Worm (Caenorhabditis elegans) whole organism, young adult: ENCODE measurements around the gene ZK1248.4.

ENCODE experiments used
- B0019.2 ChIP-seq: fragments of 200-800 bp; sonication (Bioruptor generic); conservative IDR thresholded peaks from 2 replicates; pipeline ENCODE4 v1.3.6; 2022; ENCODE audit warnings: missing genetic modification reagents, missing genetic modification characterization, missing compliant biosample characterization
- B0035.1 ChIP-seq: sonication (generic microtip); optimal IDR thresholded peaks from 2 replicates; lab custom pipeline; 2016; ENCODE audit warnings: missing genetic modification characterization, mild to moderate bottlenecking, missing compliant biosample characterization, missing genotype, missing genetic modification reagents
- D2030.7 ChIP-seq: fragments of 200-800 bp; sonication (Bioruptor generic); IDR thresholded peaks from 2 replicates; pipeline ENCODE4 v1.3.6; 2022; ENCODE audit warnings: missing genetic modification reagents, missing genetic modification characterization, missing compliant biosample characterization
- F10E7.11 ChIP-seq: sonication (generic microtip); optimal IDR thresholded peaks from 2 replicates; lab custom pipeline; 2017; ENCODE audit warnings: mild to moderate bottlenecking, missing genetic modification characterization, moderate library complexity, missing compliant biosample characterization
- F23B12.7 ChIP-seq: sonication (generic microtip); optimal IDR thresholded peaks from 2 replicates; lab custom pipeline; 2017; ENCODE audit warnings: missing genetic modification characterization, mild to moderate bottlenecking, missing compliant biosample characterization, antibody characterized with exemption, moderate library complexity; ENCODE audit not compliant: insufficient read depth
- F37B4.10 ChIP-seq: fragments of 200-800 bp; sonication (Bioruptor generic); IDR thresholded peaks from 2 replicates; pipeline ENCODE4 v1.3.6; 2022; ENCODE audit warnings: missing genetic modification characterization, missing compliant biosample characterization
- F49E8.2 ChIP-seq: sonication (generic microtip); optimal IDR thresholded peaks from 3 replicates; lab custom pipeline; 2017; ENCODE audit warnings: missing genetic modification characterization, mild to moderate bottlenecking, missing compliant biosample characterization, antibody characterized with exemption, moderate library complexity; ENCODE audit not compliant: insufficient read depth
- F52B5.7 ChIP-seq: sonication (generic microtip); optimal IDR thresholded peaks from 2 replicates; lab custom pipeline; 2016; ENCODE audit warnings: mild to moderate bottlenecking, missing genetic modification characterization, missing compliant biosample characterization
- Y53G8AR.9 ChIP-seq: fragments of 200-800 bp; sonication (Bioruptor generic); conservative IDR thresholded peaks from 2 replicates; pipeline ENCODE4 v1.3.6; 2022; ENCODE audit warnings: missing genetic modification reagents, missing genetic modification characterization, missing compliant biosample characterization
- Y95B8A.8 ChIP-seq: fragments of 200-800 bp; sonication (Bioruptor generic); IDR thresholded peaks from 2 replicates; pipeline ENCODE4 v1.3.6; 2022; ENCODE audit warnings: missing genetic modification reagents, missing genetic modification characterization, missing compliant biosample characterization
- ZK185.1 ChIP-seq: sonication (generic microtip); optimal IDR thresholded peaks from 2 replicates; lab custom pipeline; 2016; ENCODE audit warnings: mild to moderate bottlenecking, missing genetic modification characterization, missing compliant biosample characterization; ENCODE audit not compliant: poor library complexity, severe bottlenecking
- aptf-2 ChIP-seq: fragments of 200-800 bp; sonication (Bioruptor generic); conservative IDR thresholded peaks from 2 replicates; pipeline ENCODE4 v1.3.6; 2022; ENCODE audit warnings: missing genetic modification reagents, missing genetic modification characterization, missing compliant biosample characterization
- atf-7 ChIP-seq: sonication (generic microtip); optimal IDR thresholded peaks from 2 replicates; lab custom pipeline; 2017; ENCODE audit warnings: mild to moderate bottlenecking, missing genetic modification characterization, missing compliant biosample characterization
- ceh-100 ChIP-seq: fragments of 200-800 bp; sonication (Bioruptor generic); IDR thresholded peaks from 2 replicates; pipeline ENCODE4 v1.3.6; 2022; ENCODE audit warnings: missing genetic modification reagents, missing genetic modification characterization, missing compliant biosample characterization
- ceh-40 ChIP-seq: fragments of 200-800 bp; sonication (Bioruptor generic); IDR thresholded peaks from 2 replicates; pipeline ENCODE4 v1.3.6; 2022; ENCODE audit warnings: missing genetic modification characterization, missing compliant biosample characterization
- ceh-58 ChIP-seq: fragments of 200-800 bp; sonication (Bioruptor generic); IDR thresholded peaks from 2 replicates; pipeline ENCODE4 v1.3.6; 2022; ENCODE audit warnings: missing genetic modification characterization, missing compliant biosample characterization
- dox-1 ChIP-seq: fragments of 200-800 bp; sonication (Bioruptor generic); IDR thresholded peaks from 2 replicates; pipeline ENCODE4 v1.3.6; 2022; ENCODE audit warnings: missing genetic modification reagents, missing genetic modification characterization, missing compliant biosample characterization
- egrh-3 ChIP-seq: fragments of 200-800 bp; sonication (Bioruptor generic); IDR thresholded peaks from 2 replicates; pipeline ENCODE4 v1.3.6; 2022; ENCODE audit warnings: missing genetic modification reagents, missing genetic modification characterization, missing compliant biosample characterization
- fkh-3 ChIP-seq: sonication (generic microtip); optimal IDR thresholded peaks from 2 replicates; lab custom pipeline; 2016; ENCODE audit warnings: mild to moderate bottlenecking, missing genetic modification characterization, missing compliant biosample characterization
- gei-17 ChIP-seq: fragments of 200-800 bp; sonication (Bioruptor generic); optimal IDR thresholded peaks from 2 replicates; lab custom pipeline; 2018; ENCODE audit warnings: mild to moderate bottlenecking, missing genetic modification characterization, missing compliant biosample characterization
- hlh-12 ChIP-seq: sonication (generic microtip); optimal IDR thresholded peaks from 2 replicates; lab custom pipeline; 2016; ENCODE audit warnings: missing genetic modification characterization, missing compliant biosample characterization
- hlh-26 ChIP-seq: fragments of 200-800 bp; sonication (Bioruptor generic); conservative IDR thresholded peaks from 2 replicates; pipeline ENCODE4 v1.3.6; 2022; ENCODE audit warnings: missing genetic modification reagents, missing genetic modification characterization, missing compliant biosample characterization
- hmg-1.2 ChIP-seq: fragments of 200-800 bp; sonication (Bioruptor generic); IDR thresholded peaks from 2 replicates; pipeline ENCODE4 v1.3.6; 2022; ENCODE audit warnings: missing genetic modification reagents, missing genetic modification characterization, missing compliant biosample characterization
- hsf-1 ChIP-seq: fragments of 200-800 bp; sonication (Bioruptor generic); IDR thresholded peaks from 2 replicates; pipeline ENCODE4 v1.3.6; 2022; ENCODE audit warnings: missing genetic modification reagents, missing genetic modification characterization, missing compliant biosample characterization
- lin-54 ChIP-seq: fragments of 200-800 bp; sonication (Bioruptor generic); optimal IDR thresholded peaks from 2 replicates; lab custom pipeline; 2018; ENCODE audit warnings: mild to moderate bottlenecking, missing genetic modification characterization, missing compliant biosample characterization
- lsl-1 ChIP-seq: fragments of 200-800 bp; sonication (Bioruptor generic); optimal IDR thresholded peaks from 2 replicates; lab custom pipeline; 2018; ENCODE audit warnings: mild to moderate bottlenecking, missing genetic modification characterization, moderate library complexity, missing compliant biosample characterization
- lsy-27 ChIP-seq: sonication (generic microtip); optimal IDR thresholded peaks from 2 replicates; lab custom pipeline; 2017; ENCODE audit warnings: missing genetic modification characterization, mild to moderate bottlenecking, missing compliant biosample characterization, antibody characterized with exemption, missing genotype, borderline replicate concordance; ENCODE audit not compliant: insufficient read depth
- madf-10 ChIP-seq: sonication (generic microtip); optimal IDR thresholded peaks from 2 replicates; lab custom pipeline; 2016; ENCODE audit warnings: mild to moderate bottlenecking, missing genetic modification characterization, missing compliant biosample characterization
- mcd-1 ChIP-seq: fragments of 200-800 bp; sonication (Bioruptor generic); IDR thresholded peaks from 2 replicates; pipeline ENCODE4 v1.3.6; 2022; ENCODE audit warnings: missing genetic modification reagents, missing genetic modification characterization, missing compliant biosample characterization
- mxl-1 ChIP-seq: sonication (generic microtip); optimal IDR thresholded peaks from 2 replicates; lab custom pipeline; 2016; ENCODE audit warnings: missing genetic modification characterization, missing compliant biosample characterization
- nfya-2 ChIP-seq: fragments of 200-800 bp; sonication (Bioruptor generic); IDR thresholded peaks from 2 replicates; pipeline ENCODE4 v1.3.6; 2022; ENCODE audit warnings: missing genetic modification reagents, missing genetic modification characterization, missing compliant biosample characterization
- nhr-27 ChIP-seq: fragments of 200-800 bp; sonication (Bioruptor generic); optimal IDR thresholded peaks from 2 replicates; lab custom pipeline; 2018; ENCODE audit warnings: mild to moderate bottlenecking, missing genetic modification characterization, moderate library complexity, missing compliant biosample characterization
- nhr-90 ChIP-seq: sonication (generic microtip); optimal IDR thresholded peaks from 2 replicates; lab custom pipeline; 2016; ENCODE audit warnings: missing genotype, mild to moderate bottlenecking, missing genetic modification characterization, missing compliant biosample characterization
- pbrm-1 ChIP-seq: fragments of 200-800 bp; sonication (Bioruptor generic); IDR thresholded peaks from 2 replicates; pipeline ENCODE4 v1.3.6; 2022; ENCODE audit warnings: missing genetic modification reagents, missing genetic modification characterization, missing compliant biosample characterization
- pha-4 ChIP-seq: fragments of 150-350 bp; sonication (generic microtip); optimal IDR thresholded peaks from 2 replicates; lab custom pipeline; 2014; ENCODE audit warnings: missing biosample characterization, missing genetic modification reagents, missing genetic modification characterization
- rec-8 ChIP-seq, 2 experiments: sonication (generic microtip); optimal IDR thresholded peaks; 2 replicates each; lab custom pipeline; 2016; ENCODE audit warnings: mild to moderate bottlenecking in 2 of 2, missing genetic modification characterization in 2 of 2, missing genetic modification reagents in 2 of 2, missing genotype in 2 of 2, missing biosample characterization in 1 of 2, missing compliant biosample characterization in 1 of 2, moderate library complexity in 1 of 2
- repo-1 ChIP-seq: sonication (generic microtip); optimal IDR thresholded peaks from 2 replicates; lab custom pipeline; 2017; ENCODE audit warnings: mild to moderate bottlenecking, missing genetic modification characterization, missing compliant biosample characterization
- rpc-1 ChIP-seq, 2 experiments: fragments of 150-350 bp in 1 of 2; sonication (generic microtip) in 1 of 2; optimal IDR thresholded peaks; 2 replicates each; lab custom pipeline; 2014 to 2018; ENCODE audit warnings: missing biosample characterization in 1 of 2, missing genetic modification characterization in 1 of 2, missing genetic modification reagents in 1 of 2, missing genotype in 1 of 2
- snpc-1.1 ChIP-seq: sonication (generic microtip); optimal IDR thresholded peaks from 2 replicates; lab custom pipeline; 2017; ENCODE audit warnings: missing genetic modification characterization, mild to moderate bottlenecking, missing compliant biosample characterization, antibody characterized with exemption, moderate library complexity, missing genotype, missing genetic modification reagents; ENCODE audit not compliant: insufficient read depth
- tbx-9 ChIP-seq: sonication (generic microtip); optimal IDR thresholded peaks from 2 replicates; lab custom pipeline; 2016; ENCODE audit warnings: borderline replicate concordance, missing genetic modification characterization, inconsistent platforms, missing compliant biosample characterization
- tlf-1 ChIP-seq: fragments of 200-800 bp; sonication (Bioruptor generic); optimal IDR thresholded peaks from 2 replicates; lab custom pipeline; 2018; ENCODE audit warnings: mild to moderate bottlenecking, missing genetic modification characterization, missing compliant biosample characterization
- zfh-2 ChIP-seq: fragments of 200-800 bp; sonication (Bioruptor generic); conservative IDR thresholded peaks from 2 replicates; pipeline ENCODE4 v1.3.6; 2022; ENCODE audit warnings: missing genetic modification reagents, missing genetic modification characterization, missing compliant biosample characterization
- ztf-22 ChIP-seq: fragments of 200-800 bp; sonication (Bioruptor generic); optimal IDR thresholded peaks from 2 replicates; lab custom pipeline; 2018; ENCODE audit warnings: mild to moderate bottlenecking, missing genetic modification characterization, moderate library complexity, missing compliant biosample characterization
- ztf-25 ChIP-seq: fragments of 200-800 bp; sonication (Bioruptor generic); IDR thresholded peaks from 2 replicates; pipeline ENCODE4 v1.3.6; 2022; ENCODE audit warnings: missing genetic modification reagents, missing genetic modification characterization, missing compliant biosample characterization
- ztf-26 ChIP-seq: sonication (generic microtip); optimal IDR thresholded peaks from 2 replicates; lab custom pipeline; 2017; ENCODE audit warnings: missing genetic modification characterization, missing compliant biosample characterization
- ztf-28 ChIP-seq: fragments of 200-800 bp; sonication (Bioruptor generic); IDR thresholded peaks from 2 replicates; pipeline ENCODE4 v1.3.6; 2022; ENCODE audit warnings: missing genetic modification reagents, missing genetic modification characterization, missing compliant biosample characterization
- ztf-3 ChIP-seq: fragments of 200-800 bp; sonication (Bioruptor generic); optimal IDR thresholded peaks from 2 replicates; lab custom pipeline; 2018; ENCODE audit warnings: mild to moderate bottlenecking, missing genetic modification characterization, missing compliant biosample characterization

ZK1248.4 gene

ce11 chrII:5844694-5845129 is 26.3 kb downstream of the ZK1248.4 start (continued):
- TF ChIP-seq rec-8 (tag; optimal IDR thresholded peaks at IDR 0.05; lab: Kevin White, UChicago): peak; percentile 86 to 93
- TF ChIP-seq hlh-26 (GFP tag; lab: Robert Waterston, UW): no peak
- peak; percentile 87 for TF ChIP-seq mxl-1 (tag; lab: Kevin White, UChicago)
- TF ChIP-seq Y95B8A.8 (GFP tag; lab: Robert Waterston, UW): peak; percentile 98
- peak; percentile 82 for TF ChIP-seq B0019.2 (GFP tag; lab: Robert Waterston, UW)
- peak; percentile 96 for TF ChIP-seq lin-54
- peak; percentile 82 for TF ChIP-seq hsf-1 (GFP tag; lab: Robert Waterston, UW)
- peak; percentile 95 for TF ChIP-seq hmg-1.2 (GFP tag; lab: Robert Waterston, UW)
- peak; percentile 97 for TF ChIP-seq madf-10
- peak; percentile 98 for TF ChIP-seq mcd-1 (GFP tag; lab: Robert Waterston, UW)
- TF ChIP-seq ztf-26: peak; percentile 98
- TF ChIP-seq zfh-2: peak; percentile 97
- TF ChIP-seq F49E8.2 (tag; lab: Kevin White, UChicago): peak; percentile 97
- TF ChIP-seq lsy-27 (tag; lab: Kevin White, UChicago): peak; percentile 93
- peak; percentile 91 for TF ChIP-seq nhr-90 (tag; lab: Kevin White, UChicago)
- peak; percentile 100 for TF ChIP-seq pbrm-1 (GFP tag; lab: Robert Waterston, UW)
- TF ChIP-seq F37B4.10 (GFP tag; lab: Robert Waterston, UW): peak; percentile 93; the same call in 1 of the 2 replicates
- TF ChIP-seq F10E7.11: peak; percentile 88
- peak; percentile 2 for TF ChIP-seq hlh-12 (tag; lab: Kevin White, UChicago)
- TF ChIP-seq ceh-58 (GFP tag; lab: Robert Waterston, UW): peak; percentile 61; the same call in 1 of the 2 replicates
- TF ChIP-seq ztf-28: peak; percentile 94
- peak; percentile 73; the same call in 1 of the 2 replicates for TF ChIP-seq aptf-2 (GFP tag; lab: Robert Waterston, UW)
- peak; percentile 98 for TF ChIP-seq atf-7 (tag; lab: Kevin White, UChicago)
- TF ChIP-seq ceh-100 (GFP tag; lab: Robert Waterston, UW): peak; percentile 95
- TF ChIP-seq nhr-27: peak; percentile 93
- TF ChIP-seq D2030.7 (GFP tag; lab: Robert Waterston, UW): peak; percentile 99
- TF ChIP-seq F23B12.7: peak; percentile 98
- peak; percentile 100 for TF ChIP-seq repo-1 (tag; lab: Kevin White, UChicago)
- TF ChIP-seq tbx-9 (tag; lab: Kevin White, UChicago): no peak
- peak; percentile 84 for TF ChIP-seq egrh-3 (GFP tag; lab: Robert Waterston, UW)
- peak; percentile 96 for TF ChIP-seq ztf-3 (GFP tag; lab: Kevin White, UChicago)
- peak; percentile 99 for TF ChIP-seq Y53G8AR.9 (GFP tag; lab: Robert Waterston, UW)
- TF ChIP-seq F52B5.7 (tag; lab: Kevin White, UChicago): peak; percentile 98
- TF ChIP-seq ztf-25 (GFP tag; lab: Robert Waterston, UW): peak; percentile 80
- TF ChIP-seq tlf-1 (GFP tag; lab: Kevin White, UChicago): peak; percentile 99
- peak; percentile 99 for TF ChIP-seq dox-1 (GFP tag; lab: Robert Waterston, UW)
- peak; percentile 99 for TF ChIP-seq pha-4 (tag; lab: Kevin White, UChicago)
- peak; percentile 86 for TF ChIP-seq fkh-3
- peak; percentile 98 for TF ChIP-seq ZK185.1 (tag; lab: Kevin White, UChicago)
- TF ChIP-seq rpc-1 (optimal IDR thresholded peaks at IDR 0.05; lab: Kevin White, UChicago): peak; percentile 21
- peak; percentile 29 for TF ChIP-seq rpc-1 (tag; optimal IDR thresholded peaks at IDR 0.05; lab: Kevin White, UChicago)
- TF ChIP-seq nfya-2 (GFP tag; lab: Robert Waterston, UW): peak; percentile 76; the same call in 1 of the 2 replicates
- peak; percentile 98 for TF ChIP-seq ztf-22
- TF ChIP-seq lsl-1 (GFP tag; lab: Kevin White, UChicago): peak; percentile 84
- TF ChIP-seq snpc-1.1 (tag; lab: Kevin White, UChicago): peak; percentile 99
- peak; percentile 80 for TF ChIP-seq ceh-40
- peak; percentile 95 for TF ChIP-seq gei-17 (GFP tag; lab: Kevin White, UChicago)
- peak; percentile 97 for TF ChIP-seq B0035.1
